Worm (Caenorhabditis elegans) whole organism, young adult: ENCODE results near the gene ubc-8.

Source experiments
- B0261.1 ChIP-seq: sonication (generic microtip); optimal IDR thresholded peaks from 2 replicates; lab custom pipeline; 2016; ENCODE audit warnings: mild to moderate bottlenecking, missing genetic modification characterization, moderate library complexity, missing compliant biosample characterization
- D2030.7 ChIP-seq: fragments of 200-800 bp; sonication (Bioruptor generic); IDR thresholded peaks from 2 replicates; pipeline ENCODE4 v1.3.6; 2022; ENCODE audit warnings: missing genetic modification reagents, missing genetic modification characterization, missing compliant biosample characterization
- F23B12.7 ChIP-seq: sonication (generic microtip); optimal IDR thresholded peaks from 2 replicates; lab custom pipeline; 2017; ENCODE audit warnings: missing genetic modification characterization, mild to moderate bottlenecking, missing compliant biosample characterization, antibody characterized with exemption, moderate library complexity; ENCODE audit not compliant: insufficient read depth
- F37B4.10 ChIP-seq: fragments of 200-800 bp; sonication (Bioruptor generic); IDR thresholded peaks from 2 replicates; pipeline ENCODE4 v1.3.6; 2022; ENCODE audit warnings: missing genetic modification characterization, missing compliant biosample characterization
- F49E8.2 ChIP-seq: sonication (generic microtip); optimal IDR thresholded peaks from 3 replicates; lab custom pipeline; 2017; ENCODE audit warnings: missing genetic modification characterization, mild to moderate bottlenecking, missing compliant biosample characterization, antibody characterized with exemption, moderate library complexity; ENCODE audit not compliant: insufficient read depth
- F52B5.7 ChIP-seq: sonication (generic microtip); optimal IDR thresholded peaks from 2 replicates; lab custom pipeline; 2016; ENCODE audit warnings: mild to moderate bottlenecking, missing genetic modification characterization, missing compliant biosample characterization
- F57A8.1 ChIP-seq: fragments of 200-800 bp; sonication (Bioruptor generic); optimal IDR thresholded peaks from 2 replicates; lab custom pipeline; 2018; ENCODE audit warnings: mild to moderate bottlenecking, missing genetic modification characterization, moderate library complexity, missing compliant biosample characterization
- F57C9.4 ChIP-seq: sonication (generic microtip); optimal IDR thresholded peaks from 2 replicates; lab custom pipeline; 2017; ENCODE audit warnings: mild to moderate bottlenecking, missing genetic modification characterization, missing compliant biosample characterization
- K11D2.4 ChIP-seq: fragments of 200-800 bp; sonication (Bioruptor generic); IDR thresholded peaks from 2 replicates; pipeline ENCODE4 v1.3.6; 2022; ENCODE audit warnings: missing genetic modification reagents, missing genetic modification characterization, missing compliant biosample characterization
- K12H6.12 ChIP-seq: fragments of 200-800 bp; sonication (Bioruptor generic); optimal IDR thresholded peaks from 2 replicates; lab custom pipeline; 2018; ENCODE audit warnings: mild to moderate bottlenecking, missing genetic modification characterization, missing compliant biosample characterization
- T26A5.8 ChIP-seq: sonication (generic microtip); optimal IDR thresholded peaks from 2 replicates; lab custom pipeline; 2016; ENCODE audit warnings: missing genetic modification characterization, missing compliant biosample characterization
- Y67H2A.10 ChIP-seq: fragments of 200-800 bp; sonication (Bioruptor generic); conservative IDR thresholded peaks from 2 replicates; pipeline ENCODE4 v1.3.6; 2022; ENCODE audit warnings: missing genetic modification reagents, missing genetic modification characterization, missing compliant biosample characterization
- Y95B8A.8 ChIP-seq: fragments of 200-800 bp; sonication (Bioruptor generic); IDR thresholded peaks from 2 replicates; pipeline ENCODE4 v1.3.6; 2022; ENCODE audit warnings: missing genetic modification reagents, missing genetic modification characterization, missing compliant biosample characterization
- ZK185.1 ChIP-seq: sonication (generic microtip); optimal IDR thresholded peaks from 2 replicates; lab custom pipeline; 2016; ENCODE audit warnings: mild to moderate bottlenecking, missing genetic modification characterization, missing compliant biosample characterization; ENCODE audit not compliant: poor library complexity, severe bottlenecking
- akir-1 ChIP-seq: fragments of 200-800 bp; sonication (Bioruptor generic); optimal IDR thresholded peaks from 2 replicates; lab custom pipeline; 2018; ENCODE audit warnings: mild to moderate bottlenecking, missing genetic modification characterization, moderate library complexity, missing compliant biosample characterization
- ama-1 ChIP-seq, 3 experiments: fragments of 150-350 bp in 1 of 3; sonication (generic microtip) in 2 of 3; optimal IDR thresholded peaks; 2 replicates each; lab custom pipeline; 2014 to 2018; ENCODE audit warnings: missing biosample characterization in 2 of 3, missing genetic modification characterization in 2 of 3, missing genetic modification reagents in 2 of 3
- bed-2 ChIP-seq: fragments of 200-800 bp; sonication (Bioruptor generic); IDR thresholded peaks from 2 replicates; pipeline ENCODE4 v1.3.6; 2022; ENCODE audit warnings: missing genetic modification reagents, missing genetic modification characterization, missing compliant biosample characterization
- ceh-100 ChIP-seq: fragments of 200-800 bp; sonication (Bioruptor generic); IDR thresholded peaks from 2 replicates; pipeline ENCODE4 v1.3.6; 2022; ENCODE audit warnings: missing genetic modification reagents, missing genetic modification characterization, missing compliant biosample characterization
- ceh-27 ChIP-seq: fragments of 200-800 bp; sonication (Bioruptor generic); optimal IDR thresholded peaks from 2 replicates; lab custom pipeline; 2018; ENCODE audit warnings: mild to moderate bottlenecking, missing genetic modification characterization, moderate library complexity, missing compliant biosample characterization
- ceh-79 ChIP-seq: sonication (generic microtip); optimal IDR thresholded peaks from 2 replicates; lab custom pipeline; 2017; ENCODE audit warnings: mild to moderate bottlenecking, missing genetic modification characterization, missing compliant biosample characterization
- die-1 ChIP-seq: sonication (generic microtip); optimal IDR thresholded peaks from 2 replicates; lab custom pipeline; 2016; ENCODE audit warnings: missing genotype, mild to moderate bottlenecking, missing genetic modification characterization, missing compliant biosample characterization
- egl-44 ChIP-seq: fragments of 200-800 bp; sonication (Bioruptor generic); IDR thresholded peaks from 2 replicates; pipeline ENCODE4 v1.3.6; 2022; ENCODE audit warnings: missing genetic modification reagents, missing genetic modification characterization, missing compliant biosample characterization
- ekl-4 ChIP-seq: fragments of 200-800 bp; sonication (Bioruptor generic); IDR thresholded peaks from 2 replicates; pipeline ENCODE4 v1.3.6; 2022; ENCODE audit warnings: missing genetic modification reagents, missing genetic modification characterization, missing compliant biosample characterization
- him-1 ChIP-seq: sonication (generic microtip); optimal IDR thresholded peaks from 2 replicates; lab custom pipeline; 2016; ENCODE audit warnings: missing genotype, missing genetic modification reagents, missing genetic modification characterization, missing compliant biosample characterization
- hlh-12 ChIP-seq: sonication (generic microtip); optimal IDR thresholded peaks from 2 replicates; lab custom pipeline; 2016; ENCODE audit warnings: missing genetic modification characterization, missing compliant biosample characterization
- hmg-1.2 ChIP-seq: fragments of 200-800 bp; sonication (Bioruptor generic); IDR thresholded peaks from 2 replicates; pipeline ENCODE4 v1.3.6; 2022; ENCODE audit warnings: missing genetic modification reagents, missing genetic modification characterization, missing compliant biosample characterization
- let-607 ChIP-seq, 2 experiments: fragments of 200-800 bp in 1 of 2; sonication (Bioruptor generic) in 1 of 2; sonication (generic microtip) in 1 of 2; optimal IDR thresholded peaks; 2 replicates each; lab custom pipeline; 2016 to 2018; ENCODE audit warnings: mild to moderate bottlenecking in 2 of 2, missing compliant biosample characterization in 2 of 2, missing genetic modification characterization in 2 of 2, moderate library complexity in 2 of 2, missing genotype in 1 of 2
- lin-26 ChIP-seq: fragments of 200-800 bp; sonication (Bioruptor generic); IDR thresholded peaks from 2 replicates; pipeline ENCODE4 v1.3.6; 2022; ENCODE audit warnings: missing genetic modification reagents, missing genetic modification characterization, missing compliant biosample characterization
- lin-54 ChIP-seq: fragments of 200-800 bp; sonication (Bioruptor generic); optimal IDR thresholded peaks from 2 replicates; lab custom pipeline; 2018; ENCODE audit warnings: mild to moderate bottlenecking, missing genetic modification characterization, missing compliant biosample characterization
- lir-1 ChIP-seq: fragments of 200-800 bp; sonication (Bioruptor generic); conservative IDR thresholded peaks from 2 replicates; pipeline ENCODE4 v1.3.6; 2022; ENCODE audit warnings: missing genetic modification reagents, missing genetic modification characterization, missing compliant biosample characterization
- madf-6 ChIP-seq: fragments of 200-800 bp; sonication (Bioruptor generic); IDR thresholded peaks from 2 replicates; pipeline ENCODE4 v1.3.6; 2022; ENCODE audit warnings: missing genetic modification reagents, missing genetic modification characterization, missing compliant biosample characterization
- mcd-1 ChIP-seq: fragments of 200-800 bp; sonication (Bioruptor generic); IDR thresholded peaks from 2 replicates; pipeline ENCODE4 v1.3.6; 2022; ENCODE audit warnings: missing genetic modification reagents, missing genetic modification characterization, missing compliant biosample characterization
- nfyb-1 ChIP-seq: fragments of 200-800 bp; sonication (Bioruptor generic); IDR thresholded peaks from 2 replicates; pipeline ENCODE4 v1.3.6; 2022; ENCODE audit warnings: missing genetic modification reagents, missing genetic modification characterization, missing compliant biosample characterization
- nhr-80 ChIP-seq: sonication (generic microtip); optimal IDR thresholded peaks from 2 replicates; lab custom pipeline; 2016; ENCODE audit warnings: missing genetic modification characterization, missing compliant biosample characterization
- pha-4 ChIP-seq: fragments of 150-350 bp; sonication (generic microtip); optimal IDR thresholded peaks from 2 replicates; lab custom pipeline; 2014; ENCODE audit warnings: missing biosample characterization, missing genetic modification reagents, missing genetic modification characterization
- rcor-1 ChIP-seq: fragments of 200-800 bp; sonication (Bioruptor generic); IDR thresholded peaks from 2 replicates; pipeline ENCODE4 v1.3.6; 2022; ENCODE audit warnings: missing genetic modification reagents, missing genetic modification characterization, missing compliant biosample characterization
- rec-8 ChIP-seq, 2 experiments: sonication (generic microtip); optimal IDR thresholded peaks; 2 replicates each; lab custom pipeline; 2016; ENCODE audit warnings: mild to moderate bottlenecking in 2 of 2, missing genetic modification characterization in 2 of 2, missing genetic modification reagents in 2 of 2, missing genotype in 2 of 2, missing biosample characterization in 1 of 2, missing compliant biosample characterization in 1 of 2, moderate library complexity in 1 of 2
- rpc-1 ChIP-seq, 2 experiments: fragments of 150-350 bp in 1 of 2; sonication (generic microtip) in 1 of 2; optimal IDR thresholded peaks; 2 replicates each; lab custom pipeline; 2014 to 2018; ENCODE audit warnings: missing biosample characterization in 1 of 2, missing genetic modification characterization in 1 of 2, missing genetic modification reagents in 1 of 2, missing genotype in 1 of 2
- sdz-38 ChIP-seq: sonication (generic microtip); optimal IDR thresholded peaks from 2 replicates; lab custom pipeline; 2016; ENCODE audit warnings: missing genotype, missing genetic modification characterization, missing compliant biosample characterization
- tbp1 ChIP-seq: fragments of 200-800 bp; sonication (Bioruptor generic); optimal IDR thresholded peaks from 2 replicates; lab custom pipeline; 2018; ENCODE audit warnings: mild to moderate bottlenecking, missing genetic modification characterization, missing compliant biosample characterization
- tlf-1 ChIP-seq: fragments of 200-800 bp; sonication (Bioruptor generic); optimal IDR thresholded peaks from 2 replicates; lab custom pipeline; 2018; ENCODE audit warnings: mild to moderate bottlenecking, missing genetic modification characterization, missing compliant biosample characterization
- unc-130 ChIP-seq: sonication (generic microtip); optimal IDR thresholded peaks from 2 replicates; lab custom pipeline; 2016; ENCODE audit warnings: missing genetic modification reagents, missing genetic modification characterization, missing compliant biosample characterization
- zfh-2 ChIP-seq: fragments of 200-800 bp; sonication (Bioruptor generic); conservative IDR thresholded peaks from 2 replicates; pipeline ENCODE4 v1.3.6; 2022; ENCODE audit warnings: missing genetic modification reagents, missing genetic modification characterization, missing compliant biosample characterization
- ztf-18 ChIP-seq: sonication (generic microtip); optimal IDR thresholded peaks from 2 replicates; lab custom pipeline; 2016; ENCODE audit warnings: missing genotype, mild to moderate bottlenecking, missing genetic modification characterization, missing compliant biosample characterization
- ztf-22 ChIP-seq: fragments of 200-800 bp; sonication (Bioruptor generic); optimal IDR thresholded peaks from 2 replicates; lab custom pipeline; 2018; ENCODE audit warnings: mild to moderate bottlenecking, missing genetic modification characterization, moderate library complexity, missing compliant biosample characterization

ubc-8 gene

ce11 chrIV:2656400-2657139 lies 50.5 kb downstream of the ubc-8 start:
- TF ChIP-seq mcd-1 (GFP tag; lab: Robert Waterston, UW) (no peak), tbp1 (peak; percentile 88), K11D2.4 (GFP tag; lab: Robert Waterston, UW) (no peak), lin-26 (GFP tag; lab: Robert Waterston, UW) (peak; percentile 41; the same call in 1 of the 2 replicates), ama-1 (optimal IDR thresholded peaks at IDR 0.05; lab: Kevin White, UChicago) (no peak), ama-1 (GFP tag; optimal IDR thresholded peaks at IDR 0.05; lab: Kevin White, UChicago) (no peak), akir-1 (GFP tag; lab: Kevin White, UChicago) (no peak), T26A5.8 (no peak), B0261.1 (tag; lab: Kevin White, UChicago) (peak; percentile 57), bed-2 (GFP tag; lab: Robert Waterston, UW) (no peak), hmg-1.2 (GFP tag; lab: Robert Waterston, UW) (0 out of 2 replicates have a peak, but pooled peaks have one; percentile 28), die-1 (tag; lab: Kevin White, UChicago) (no peak), rec-8 (tag; optimal IDR thresholded peaks at IDR 0.05; lab: Kevin White, UChicago) (no peak), pha-4 (no peak), D2030.7 (GFP tag; lab: Robert Waterston, UW) (no peak), lir-1 (no peak), madf-6 (peak; percentile 36; the same call in 1 of the 2 replicates), rpc-1 (optimal IDR thresholded peaks at IDR 0.05; lab: Kevin White, UChicago) (peak; percentile 62), rpc-1 (tag; optimal IDR thresholded peaks at IDR 0.05; lab: Kevin White, UChicago) (peak; percentile 65), F49E8.2 (peak; percentile 0)

DNA sequence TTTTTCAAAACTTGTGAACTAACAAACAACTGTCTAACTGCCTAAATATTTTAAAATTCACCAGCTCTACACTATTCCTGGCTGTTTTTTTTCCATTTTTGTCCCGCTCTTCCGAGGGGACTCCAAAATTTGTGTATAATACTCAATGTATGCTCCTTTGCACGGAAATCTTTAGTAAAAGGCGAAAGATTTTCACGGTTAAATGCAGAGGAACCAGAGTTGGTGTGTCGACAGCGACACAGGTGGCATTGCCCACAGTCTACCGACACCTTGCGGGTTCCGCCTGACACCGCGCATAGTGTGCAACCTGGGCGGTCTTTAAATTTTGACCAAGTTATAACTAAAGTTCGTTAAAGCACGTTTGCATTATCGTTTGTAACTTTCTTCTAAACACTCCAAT lies 52.1 kb downstream of the ubc-8 start:
- TF ChIP-seq sdz-38 (tag; lab: Kevin White, UChicago) (no peak), lir-1 (no peak), F57A8.1 (GFP tag; lab: Kevin White, UChicago) (no peak), ztf-18 (tag; lab: Kevin White, UChicago) (peak; percentile 84), unc-130 (GFP tag; lab: Kevin White, UChicago) (no peak), nfyb-1 (GFP tag; lab: Robert Waterston, UW) (no peak), akir-1 (GFP tag; lab: Kevin White, UChicago) (no peak), ceh-100 (GFP tag; lab: Robert Waterston, UW) (no peak), F23B12.7 (tag; lab: Kevin White, UChicago) (no peak), K12H6.12 (tag; lab: Kevin White, UChicago) (no peak), F37B4.10 (GFP tag; lab: Robert Waterston, UW) (no peak), tlf-1 (peak; percentile 1), F57C9.4 (no peak), lin-54 (GFP tag; lab: Kevin White, UChicago) (peak; percentile 69), die-1 (tag; lab: Kevin White, UChicago) (no peak), ztf-22 (GFP tag; lab: Kevin White, UChicago) (no peak), egl-44 (GFP tag; lab: Robert Waterston, UW) (no peak), rcor-1 (GFP tag; lab: Robert Waterston, UW) (peak; percentile 88), ceh-27 (GFP tag; lab: Kevin White, UChicago) (no peak), Y95B8A.8 (GFP tag; lab: Robert Waterston, UW) (0 out of 2 replicates have a peak, but pooled peaks have one; percentile 11), lin-26 (GFP tag; lab: Robert Waterston, UW) (peak; percentile 68; the same call in 1 of the 2 replicates), ceh-79 (tag; lab: Kevin White, UChicago) (no peak), Y67H2A.10 (GFP tag; lab: Robert Waterston, UW) (no peak), nhr-80 (tag; lab: Kevin White, UChicago) (no peak), him-1 (peak; percentile 65), ZK185.1 (tag; lab: Kevin White, UChicago) (no peak), F52B5.7 (tag; lab: Kevin White, UChicago) (no peak), let-607 (tag; optimal IDR thresholded peaks at IDR 0.05; lab: Kevin White, UChicago) (no peak), ekl-4 (GFP tag; lab: Robert Waterston, UW) (peak; percentile 82), zfh-2 (GFP tag; lab: Robert Waterston, UW) (no peak), hlh-12 (tag; lab: Kevin White, UChicago) (no peak)
